Fruit fly (Drosophila melanogaster) whole organism, pupa: ENCODE measurements around the gene RpS14b.

ENCODE experiments used
- CG10348 ChIP-seq: fragments of 200-800 bp; sonication (Bioruptor generic); IDR thresholded peaks from 2 replicates; pipeline ENCODE4 v1.3.6; 2022; ENCODE audit warnings: missing biosample characterization, missing genetic modification characterization
- CG14655 ChIP-seq: fragments of 200-800 bp; sonication (Bioruptor generic); optimal IDR thresholded peaks from 3 replicates; lab custom pipeline; 2017; ENCODE audit warnings: mild to moderate bottlenecking, missing biosample characterization, missing genetic modification reagents, missing genetic modification characterization
- CG32121 ChIP-seq: fragments of 200-800 bp; sonication (Bioruptor generic); IDR thresholded peaks from 2 replicates; pipeline ENCODE4 v1.3.6; 2022; ENCODE audit warnings: missing biosample characterization, missing genetic modification characterization
- CG8159 ChIP-seq: fragments of 200-800 bp; sonication (Bioruptor generic); optimal IDR thresholded peaks from 3 replicates; lab custom pipeline; 2018; ENCODE audit warnings: missing biosample characterization, mild to moderate bottlenecking, missing genetic modification characterization, moderate library complexity
- CG8301 ChIP-seq: fragments of 200-800 bp; sonication (Bioruptor generic); optimal IDR thresholded peaks from 2 replicates; lab custom pipeline; 2018; ENCODE audit warnings: missing biosample characterization, mild to moderate bottlenecking, missing genetic modification characterization
- D1 ChIP-seq: fragments of 200-800 bp; sonication (Bioruptor generic); optimal IDR thresholded peaks from 2 replicates; lab custom pipeline; 2018; ENCODE audit warnings: missing biosample characterization, mild to moderate bottlenecking, missing genetic modification characterization, moderate library complexity
- EcR ChIP-seq: fragments of 200-800 bp; sonication (Bioruptor generic); optimal IDR thresholded peaks from 3 replicates; lab custom pipeline; 2019; ENCODE audit warnings: missing biosample characterization, missing genetic modification characterization, mild to moderate bottlenecking, moderate library complexity, missing genetic modification reagents
- Pif1B ChIP-seq: fragments of 200-800 bp; sonication (Bioruptor generic); optimal IDR thresholded peaks from 3 replicates; lab custom pipeline; 2016; ENCODE audit warnings: missing biosample characterization, missing genetic modification characterization
- fd96Ca ChIP-seq: fragments of 200-800 bp; sonication (Bioruptor generic); IDR thresholded peaks from 3 replicates; pipeline ENCODE4 v1.3.6; 2022; ENCODE audit warnings: missing biosample characterization, missing genetic modification characterization
- rn ChIP-seq: fragments of 200-800 bp; sonication (Bioruptor generic); IDR thresholded peaks from 2 replicates; pipeline ENCODE4 v1.3.6; 2022; ENCODE audit warnings: missing biosample characterization, missing genetic modification characterization

- peak; percentile 26 for TF ChIP-seq CG14655 (GFP tag; lab: Kevin White, UChicago)
- TF ChIP-seq rn (GFP tag; lab: Robert Waterston, UW): no peak
- TF ChIP-seq Pif1B (GFP tag; lab: Kevin White, UChicago): no peak
- TF ChIP-seq fd96Ca (GFP tag; lab: Robert Waterston, UW): no peak
- TF ChIP-seq CG32121 (GFP tag; lab: Robert Waterston, UW): no peak
- TF ChIP-seq CG8159 (tag; lab: Kevin White, UChicago): peak; percentile 17
- no peak for TF ChIP-seq CG10348 (GFP tag; lab: Robert Waterston, UW)
- TF ChIP-seq EcR (GFP tag; lab: Kevin White, UChicago): no peak
- TF ChIP-seq CG8301 (tag; lab: Kevin White, UChicago): no peak
- TF ChIP-seq D1 (tag; lab: Kevin White, UChicago): no peak
These were observed 33.6 kb downstream of the RpS14b start, which contains the start of gene sws for dm6 chrX:7968215-7968799.
